Fruit fly (Drosophila melanogaster) whole organism, embryonic: ENCODE measurements around the gene Polr2D.

Source experiments
- Antp ChIP-seq: fragments of 200-800 bp; sonication (Bioruptor generic); optimal IDR thresholded peaks from 3 replicates; lab custom pipeline; 2016; ENCODE audit warnings: missing biosample characterization, missing genetic modification characterization
- B-H1 ChIP-seq: fragments of 200-800 bp; sonication (Bioruptor generic); IDR thresholded peaks from 3 replicates; pipeline ENCODE4 v1.3.6; 2022; ENCODE audit warnings: missing biosample characterization, missing genetic modification characterization
- BtbVII ChIP-seq: fragments of 200-800 bp; sonication (Bioruptor generic); optimal IDR thresholded peaks from 3 replicates; lab custom pipeline; 2017; ENCODE audit warnings: missing biosample characterization, mild to moderate bottlenecking, missing genetic modification characterization
- CG10274 ChIP-seq: fragments of 200-800 bp; sonication (Bioruptor generic); optimal IDR thresholded peaks from 3 replicates; lab custom pipeline; 2017; ENCODE audit warnings: missing biosample characterization, mild to moderate bottlenecking, missing genetic modification characterization
- CG10321 ChIP-seq: fragments of 200-800 bp; sonication (Bioruptor generic); IDR thresholded peaks from 2 replicates; pipeline ENCODE4 v1.3.6; 2022; ENCODE audit warnings: missing biosample characterization, missing genetic modification characterization
- CG11504 ChIP-seq: fragments of 200-800 bp; sonication (Bioruptor generic); optimal IDR thresholded peaks from 3 replicates; lab custom pipeline; 2019; ENCODE audit warnings: missing biosample characterization, mild to moderate bottlenecking, missing genetic modification characterization, moderate library complexity
- CG12391 ChIP-seq: fragments of 200-800 bp; sonication (Bioruptor generic); optimal IDR thresholded peaks from 3 replicates; lab custom pipeline; 2018; ENCODE audit warnings: missing biosample characterization, mild to moderate bottlenecking, missing genetic modification characterization, moderate library complexity
- CG16813 ChIP-seq: fragments of 200-800 bp; sonication (Bioruptor generic); IDR thresholded peaks from 3 replicates; pipeline ENCODE4 v1.3.6; 2022; ENCODE audit warnings: missing biosample characterization, missing genetic modification characterization; ENCODE audit not compliant: partially characterized antibody
- CG18262 ChIP-seq: fragments of 200-800 bp; optimal IDR thresholded peaks from 3 replicates; lab custom pipeline; 2019; ENCODE audit warnings: missing biosample characterization, mild to moderate bottlenecking, missing genetic modification characterization, moderate library complexity
- CG18476 ChIP-seq: fragments of 200-800 bp; sonication (Bioruptor generic); optimal IDR thresholded peaks from 2 replicates; lab custom pipeline; 2016; ENCODE audit warnings: missing biosample characterization, mild to moderate bottlenecking, missing genetic modification characterization
- CG18599 ChIP-seq: fragments of 200-800 bp; sonication (Bioruptor generic); optimal IDR thresholded peaks from 3 replicates; lab custom pipeline; 2017; ENCODE audit warnings: missing biosample characterization, missing genetic modification characterization, mild to moderate bottlenecking, moderate library complexity, missing genetic modification reagents
- CG18619 ChIP-seq: fragments of 200-800 bp; sonication (Bioruptor generic); optimal IDR thresholded peaks from 3 replicates; lab custom pipeline; 2017; ENCODE audit warnings: missing biosample characterization, mild to moderate bottlenecking, missing genetic modification characterization
- CG3065 ChIP-seq: fragments of 200-800 bp; sonication (Bioruptor generic); optimal IDR thresholded peaks from 2 replicates; lab custom pipeline; 2016; ENCODE audit warnings: missing biosample characterization, missing genetic modification characterization
- CG31365 ChIP-seq: fragments of 200-800 bp; sonication (Bioruptor generic); optimal IDR thresholded peaks from 2 replicates; lab custom pipeline; 2018; ENCODE audit warnings: missing biosample characterization, mild to moderate bottlenecking, missing genetic modification characterization
- CG32767 ChIP-seq: fragments of 200-800 bp; sonication (Bioruptor generic); IDR thresholded peaks from 2 replicates; pipeline ENCODE4 v1.3.6; 2022; ENCODE audit warnings: missing biosample characterization, missing genetic modification characterization
- CG33557 ChIP-seq: fragments of 200-800 bp; sonication (Bioruptor generic); optimal IDR thresholded peaks from 2 replicates; lab custom pipeline; 2019; ENCODE audit warnings: missing biosample characterization, mild to moderate bottlenecking, missing genetic modification characterization, moderate library complexity
- CG3407 ChIP-seq: fragments of 200-800 bp; sonication (Bioruptor generic); optimal IDR thresholded peaks from 2 replicates; lab custom pipeline; 2018; ENCODE audit warnings: missing biosample characterization, mild to moderate bottlenecking, missing genetic modification characterization
- CG34376 ChIP-seq: fragments of 200-800 bp; sonication (Bioruptor generic); optimal IDR thresholded peaks from 2 replicates; lab custom pipeline; 2018; ENCODE audit warnings: missing biosample characterization, mild to moderate bottlenecking, missing genetic modification characterization
- CG3838 ChIP-seq: fragments of 200-800 bp; sonication (Bioruptor generic); optimal IDR thresholded peaks from 3 replicates; lab custom pipeline; 2016; ENCODE audit warnings: missing biosample characterization, missing genetic modification characterization
- CG4282 ChIP-seq: fragments of 200-800 bp; sonication (Bioruptor generic); optimal IDR thresholded peaks from 2 replicates; lab custom pipeline; 2016; ENCODE audit warnings: missing biosample characterization, missing genetic modification characterization
- CG4360 ChIP-seq: fragments of 200-800 bp; sonication (Bioruptor generic); IDR thresholded peaks from 2 replicates; pipeline ENCODE4 v1.3.6; 2022; ENCODE audit warnings: missing biosample characterization, missing genetic modification characterization
- CG6854 ChIP-seq: fragments of 200-800 bp; sonication (Bioruptor generic); optimal IDR thresholded peaks from 3 replicates; lab custom pipeline; 2017; ENCODE audit warnings: missing biosample characterization, mild to moderate bottlenecking, missing genetic modification characterization
- CG9932 ChIP-seq: fragments of 200-800 bp; sonication (Bioruptor generic); IDR thresholded peaks from 2 replicates; pipeline ENCODE4 v1.3.6; 2022; ENCODE audit warnings: missing biosample characterization, missing genetic modification characterization
- Gsc ChIP-seq: fragments of 200-800 bp; sonication (Bioruptor generic); IDR thresholded peaks from 2 replicates; pipeline ENCODE4 v1.3.6; 2022; ENCODE audit warnings: missing biosample characterization, missing genetic modification characterization
- HHEX ChIP-seq: fragments of 200-800 bp; sonication (Bioruptor generic); optimal IDR thresholded peaks from 3 replicates; lab custom pipeline; 2017; ENCODE audit warnings: missing biosample characterization, mild to moderate bottlenecking, missing genetic modification characterization, missing genetic modification reagents
- HmgZ ChIP-seq: fragments of 200-800 bp; sonication (Bioruptor generic); optimal IDR thresholded peaks from 2 replicates; lab custom pipeline; 2018; ENCODE audit warnings: missing biosample characterization, mild to moderate bottlenecking, missing genetic modification characterization
- Hr39 ChIP-seq: fragments of >200 bp; optimal IDR thresholded peaks from 2 replicates; lab custom pipeline; 2017
- Oli ChIP-seq: fragments of 200-800 bp; sonication (Bioruptor generic); optimal IDR thresholded peaks from 2 replicates; lab custom pipeline; 2018; ENCODE audit warnings: missing biosample characterization, mild to moderate bottlenecking, missing genetic modification characterization, moderate library complexity
- Optix ChIP-seq: fragments of 200-800 bp; sonication (Bioruptor generic); IDR thresholded peaks from 3 replicates; pipeline ENCODE4 v1.3.6; 2022; ENCODE audit warnings: missing biosample characterization, missing genetic modification characterization
- PHDP ChIP-seq: fragments of 200-800 bp; sonication (Bioruptor generic); optimal IDR thresholded peaks from 3 replicates; lab custom pipeline; 2018; ENCODE audit warnings: missing biosample characterization, mild to moderate bottlenecking, missing genetic modification characterization, moderate library complexity
- Sin3A ChIP-seq: fragments of >200 bp; optimal IDR thresholded peaks from 2 replicates; lab custom pipeline; 2018
- Taf1 ChIP-seq: fragments of 200-800 bp; sonication (Bioruptor generic); IDR thresholded peaks from 2 replicates; pipeline ENCODE4 v1.3.6; 2022; ENCODE audit warnings: missing biosample characterization, missing genetic modification characterization
- amos ChIP-seq: fragments of 200-800 bp; sonication (Bioruptor generic); IDR thresholded peaks from 2 replicates; pipeline ENCODE4 v1.3.6; 2022; ENCODE audit warnings: missing biosample characterization, missing genetic modification characterization; ENCODE audit not compliant: partially characterized antibody
- aop ChIP-seq: fragments of 200-800 bp; sonication (Bioruptor generic); IDR thresholded peaks from 2 replicates; pipeline ENCODE4 v1.3.6; 2022; ENCODE audit warnings: missing biosample characterization, missing genetic modification characterization
- chif ChIP-seq, 2 experiments: fragments of 200-800 bp; sonication (Bioruptor generic); optimal IDR thresholded peaks; 3 replicates each; lab custom pipeline; 2016; ENCODE audit warnings: missing biosample characterization in 2 of 2, missing genetic modification characterization in 2 of 2
- crc ChIP-seq: fragments of 200-800 bp; sonication (Bioruptor generic); optimal IDR thresholded peaks from 2 replicates; lab custom pipeline; 2016; ENCODE audit warnings: missing biosample characterization, missing genetic modification characterization
- cwo ChIP-seq: fragments of 200-800 bp; sonication (Bioruptor generic); optimal IDR thresholded peaks from 3 replicates; lab custom pipeline; 2017; ENCODE audit warnings: missing biosample characterization, missing genetic modification characterization, mild to moderate bottlenecking, moderate library complexity, missing genetic modification reagents
- dimm ChIP-seq: fragments of 200-800 bp; sonication (Bioruptor generic); IDR thresholded peaks from 2 replicates; pipeline ENCODE4 v1.3.6; 2022; ENCODE audit warnings: missing biosample characterization, missing genetic modification characterization
- disco-r ChIP-seq: fragments of 200-800 bp; sonication (Bioruptor generic); optimal IDR thresholded peaks from 2 replicates; lab custom pipeline; 2016; ENCODE audit warnings: missing biosample characterization, missing genetic modification characterization
- dpn ChIP-seq, 2 experiments: fragments of 200-800 bp; sonication (Bioruptor generic); optimal IDR thresholded peaks; 3 replicates each; lab custom pipeline; 2016; ENCODE audit warnings: missing biosample characterization in 2 of 2, missing genetic modification characterization in 2 of 2
- dysf ChIP-seq: fragments of 200-800 bp; sonication (Bioruptor generic); IDR thresholded peaks from 3 replicates; pipeline ENCODE4 v1.3.6; 2022; ENCODE audit warnings: missing biosample characterization, missing genetic modification characterization
- eve ChIP-seq, 2 experiments: fragments of >200 bp; optimal IDR thresholded peaks; 2 replicates each; lab custom pipeline; 2017; ENCODE audit warnings: missing biosample characterization in 2 of 2, missing genetic modification characterization in 2 of 2
- her ChIP-seq: fragments of 200-800 bp; sonication (Bioruptor generic); optimal IDR thresholded peaks from 2 replicates; lab custom pipeline; 2016; ENCODE audit warnings: missing biosample characterization, missing genetic modification characterization
- insv ChIP-seq, 2 experiments: fragments of 200-800 bp; sonication (Bioruptor generic); optimal IDR thresholded peaks; 3 replicates each; lab custom pipeline; 2016 to 2018; ENCODE audit warnings: missing biosample characterization in 2 of 2, missing genetic modification characterization in 2 of 2
- pros ChIP-seq: fragments of 200-800 bp; sonication (Bioruptor generic); optimal IDR thresholded peaks from 3 replicates; lab custom pipeline; 2019; ENCODE audit warnings: missing biosample characterization, mild to moderate bottlenecking, missing genetic modification characterization, moderate library complexity
- scrt ChIP-seq: fragments of 200-800 bp; sonication (Bioruptor generic); optimal IDR thresholded peaks from 2 replicates; lab custom pipeline; 2018; ENCODE audit warnings: missing biosample characterization, mild to moderate bottlenecking, missing genetic modification characterization, moderate library complexity
- sug ChIP-seq: fragments of 200-800 bp; optimal IDR thresholded peaks from 2 replicates; lab custom pipeline; 2019; ENCODE audit warnings: missing biosample characterization, mild to moderate bottlenecking, missing genetic modification characterization, moderate library complexity
- tgo ChIP-seq: fragments of 200-800 bp; sonication (Bioruptor generic); IDR thresholded peaks from 3 replicates; pipeline ENCODE4 v1.3.6; 2022; ENCODE audit warnings: missing biosample characterization, missing genetic modification characterization
- tll ChIP-seq, 2 experiments: fragments of 200-800 bp in 1 of 2; fragments of >200 bp in 1 of 2; sonication (Bioruptor generic) in 1 of 2; optimal IDR thresholded peaks; 2 replicates each; lab custom pipeline; 2017 to 2019; ENCODE audit warnings: missing biosample characterization in 2 of 2, missing genetic modification characterization in 2 of 2, mild to moderate bottlenecking in 1 of 2, moderate library complexity in 1 of 2
- toy ChIP-seq: fragments of 200-800 bp; sonication (Bioruptor generic); IDR thresholded peaks from 2 replicates; pipeline ENCODE4 v1.3.6; 2022; ENCODE audit warnings: missing biosample characterization, missing genetic modification characterization
- trem ChIP-seq: fragments of 200-800 bp; optimal IDR thresholded peaks from 3 replicates; lab custom pipeline; 2019; ENCODE audit warnings: missing biosample characterization, mild to moderate bottlenecking, missing genetic modification characterization, moderate library complexity
- vvl ChIP-seq: fragments of 200-800 bp; sonication (Bioruptor generic); IDR thresholded peaks from 2 replicates; pipeline ENCODE4 v1.3.6; 2022; ENCODE audit warnings: missing biosample characterization, missing genetic modification characterization

The Polr2D gene

DNA sequence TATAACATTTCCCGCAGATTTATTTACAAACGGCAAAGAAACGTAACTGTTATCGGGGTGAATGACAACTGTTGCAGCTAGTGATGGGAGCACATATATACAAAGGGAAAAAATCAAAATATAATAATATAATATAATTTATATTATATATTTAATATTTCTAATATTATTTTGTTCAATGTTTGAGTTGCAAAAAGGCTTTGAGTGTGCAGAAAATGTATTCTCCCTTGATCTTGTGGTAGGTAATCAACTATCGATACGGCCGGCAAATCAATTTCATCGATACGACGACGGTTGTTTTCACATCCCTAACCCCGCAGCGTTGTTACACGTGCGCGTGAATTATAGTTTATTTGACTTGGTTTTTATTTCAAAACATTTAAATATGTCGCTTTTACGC lies 31.9 kb downstream of the Polr2D start, which contains the start of the genes mTerf5 and Non3 (continued):
- TF ChIP-seq PHDP (tag; lab: Kevin White, UChicago) (peak; percentile 60), HmgZ (tag; lab: Kevin White, UChicago) (peak; percentile 55), toy (GFP tag; lab: Robert Waterston, UW) (no peak), CG3838 (GFP tag; lab: Kevin White, UChicago) (no peak), CG4360 (no peak), tgo (GFP tag; lab: Robert Waterston, UW) (peak; percentile 32; the same call in 1 of the 3 replicates), CG3065 (GFP tag; lab: Kevin White, UChicago) (peak; percentile 21), scrt (peak; percentile 96), B-H1 (GFP tag; lab: Robert Waterston, UW) (no peak), her (GFP tag; lab: Kevin White, UChicago) (no peak), CG6854 (GFP tag; lab: Kevin White, UChicago) (no peak), sug (tag; lab: Kevin White, UChicago) (peak; percentile 62), CG33557 (GFP tag; lab: Kevin White, UChicago) (peak; percentile 47), dimm (GFP tag; lab: Robert Waterston, UW) (no peak), Optix (peak; percentile 37; the same call in 1 of the 3 replicates), CG10274 (GFP tag; lab: Kevin White, UChicago) (no peak), CG16813 (GFP tag; lab: Robert Waterston, UW) (peak; percentile 89), amos (peak; percentile 84), dysf (GFP tag; lab: Robert Waterston, UW) (0 out of 3 replicates have a peak, but pooled peaks have one; percentile 36), CG4282 (GFP tag; lab: Kevin White, UChicago) (no peak), Oli (tag; lab: Kevin White, UChicago) (peak; percentile 24), crc (GFP tag; lab: Kevin White, UChicago) (no peak), Antp (GFP tag; lab: Kevin White, UChicago) (no peak), Gsc (GFP tag; lab: Robert Waterston, UW) (no peak), CG18476 (GFP tag; lab: Kevin White, UChicago) (peak; percentile 10), Hr39 (lab: Kevin White, UChicago) (no peak), HHEX (GFP tag; lab: Kevin White, UChicago) (peak; percentile 40), aop (no peak), tll (GFP tag; optimal IDR thresholded peaks at IDR 0.05; lab: Kevin White, UChicago) (no peak), cwo (GFP tag; lab: Kevin White, UChicago) (peak; percentile 70), CG18599 (peak; percentile 63), CG12391 (peak; percentile 84), BtbVII (GFP tag; lab: Kevin White, UChicago) (no peak), CG18619 (peak; percentile 9), eve (GFP tag; optimal IDR thresholded peaks at IDR 0.05; lab: Kevin White, UChicago) (no peak), Sin3A (lab: Kevin White, UChicago) (no peak), dpn (GFP tag; optimal IDR thresholded peaks at IDR 0.05; lab: Kevin White, UChicago) (peak; percentile 2 to 73), CG31365 (tag; lab: Kevin White, UChicago) (no peak), CG9932 (peak; percentile 73), insv (GFP tag; optimal IDR thresholded peaks at IDR 0.05; lab: Kevin White, UChicago) (peak in 1 of 2 experiments; percentile 26), trem (peak; percentile 95), CG10321 (GFP tag; lab: Robert Waterston, UW) (no peak), vvl (GFP tag; lab: Robert Waterston, UW) (peak; percentile 66), disco-r (no peak), CG11504 (peak; percentile 69), chif (GFP tag; optimal IDR thresholded peaks at IDR 0.05; lab: Kevin White, UChicago) (no peak), Taf1 (GFP tag; lab: Robert Waterston, UW) (no peak), CG18262 (tag; lab: Kevin White, UChicago) (peak; percentile 63), CG3407 (GFP tag; lab: Kevin White, UChicago) (no peak), CG34376 (GFP tag; lab: Kevin White, UChicago) (no peak), CG32767 (GFP tag; lab: Robert Waterston, UW) (peak; percentile 61), pros (GFP tag; lab: Kevin White, UChicago) (no peak)
